Worm (Caenorhabditis elegans) whole organism, L2 larva: ENCODE results near the gene gln-5.

ENCODE experiments used
- fos-1 ChIP-seq: fragments of 150-350 bp; optimal IDR thresholded peaks from 2 replicates; lab custom pipeline; 2014; ENCODE audit warnings: missing biosample characterization, missing genetic modification characterization
- nhr-11 ChIP-seq: fragments of 150-350 bp; optimal IDR thresholded peaks from 2 replicates; lab custom pipeline; 2014; ENCODE audit warnings: missing biosample characterization, missing genetic modification characterization
- nhr-12 ChIP-seq: fragments of 150-350 bp; optimal IDR thresholded peaks from 2 replicates; lab custom pipeline; 2014; ENCODE audit warnings: missing biosample characterization, missing genetic modification characterization
- nhr-25 ChIP-seq: fragments of 150-350 bp; sonication (generic microtip); optimal IDR thresholded peaks from 3 replicates; lab custom pipeline; 2014; ENCODE audit warnings: missing biosample characterization, missing genetic modification characterization
- unc-62 ChIP-seq: fragments of 150-350 bp; optimal IDR thresholded peaks from 2 replicates; lab custom pipeline; 2014; ENCODE audit warnings: missing biosample characterization, missing genetic modification reagents, missing genetic modification characterization
- ztf-11 ChIP-seq: sonication (generic microtip); optimal IDR thresholded peaks from 2 replicates; lab custom pipeline; 2017; ENCODE audit warnings: missing biosample characterization, missing genetic modification characterization

ce11 chrIV:17294489-17294888 is 21.0 kb upstream of the gln-5 start, which contains the start of gene T28F3.5:
- no peak for TF ChIP-seq nhr-12
- no peak for TF ChIP-seq nhr-25
- no peak for TF ChIP-seq fos-1 (tag; lab: Kevin White, UChicago)
- no peak for TF ChIP-seq ztf-11 (tag; lab: Kevin White, UChicago)
- no peak for TF ChIP-seq unc-62
- TF ChIP-seq nhr-11 (tag; lab: Kevin White, UChicago) = no peak
